Worm (Caenorhabditis elegans): Measurements from ENCODE around the gene Y39G8C.2.

The Y39G8C.2 gene

ce11 chrII:14097518-14097917, at the start of gene Y39G8C.2:
TSS of gene Y39G8C.2 (minus strand) at chrII:14097618.
- TF ChIP-seq pbrm-1 (GFP tag; IDR thresholded peaks at IDR 0.05) (no peak), repo-1 (tag; optimal IDR thresholded peaks at IDR 0.05) (no peak), T07F8.4 (tag; optimal IDR thresholded peaks at IDR 0.05) (no peak), F39B2.1 (GFP tag; IDR thresholded peaks at IDR 0.05) (no peak), B0261.1 (tag; optimal IDR thresholded peaks at IDR 0.05) (no peak), ceh-40 (GFP tag; IDR thresholded peaks at IDR 0.05) (no peak), mxl-1 (tag; optimal IDR thresholded peaks at IDR 0.05) (no peak), lsl-1 (GFP tag; optimal IDR thresholded peaks at IDR 0.05) (no peak), lsy-27 (tag; optimal IDR thresholded peaks at IDR 0.05; ENCODE audit: borderline replicate concordance, insufficient read depth) (no peak), T26A5.8 (tag; optimal IDR thresholded peaks at IDR 0.05) (no peak), unc-130 (GFP tag; optimal IDR thresholded peaks at IDR 0.05) (no peak), egl-18 (GFP tag; IDR thresholded peaks at IDR 0.05) (no peak), cebp-1 (GFP tag; IDR thresholded peaks at IDR 0.05) (no peak), cebp-1 (tag; optimal IDR thresholded peaks at IDR 0.05) (no peak), unc-62 (GFP tag; optimal IDR thresholded peaks at IDR 0.05) (no peak), hrde-1 (tag; optimal IDR thresholded peaks at IDR 0.05; ENCODE audit: borderline replicate concordance) (no peak), hmg-1.2 (GFP tag; IDR thresholded peaks at IDR 0.05) (no peak), die-1 (tag; optimal IDR thresholded peaks at IDR 0.05) (no peak), F49E8.2 (tag; optimal IDR thresholded peaks at IDR 0.05; ENCODE audit: insufficient read depth) (no peak), bed-1 (GFP tag; IDR thresholded peaks at IDR 0.05) (no peak)

ce11 chrII:14143838-14144268, 46.4 kb upstream of the Y39G8C.2 start, which contains the start of gene W03H9.2:
TSS of gene W03H9.2 (minus strand) at chrII:14143869.
- TF ChIP-seq F10E7.11 (tag; optimal IDR thresholded peaks at IDR 0.05) (no peak), mel-28 (tag; optimal IDR thresholded peaks at IDR 0.05; ENCODE audit: borderline replicate concordance) (no peak), ama-1 (optimal IDR thresholded peaks at IDR 0.05) (no peak), ama-1 (GFP tag; optimal IDR thresholded peaks at IDR 0.05) (no peak), hlh-26 (GFP tag; conservative IDR thresholded peaks at IDR 0.05) (no peak), Y67H2A.10 (GFP tag; conservative IDR thresholded peaks at IDR 0.05) (no peak), snpc-1.1 (tag; optimal IDR thresholded peaks at IDR 0.05; ENCODE audit: insufficient read depth) (no peak), nhr-120 (GFP tag; IDR thresholded peaks at IDR 0.05) (no peak), tbx-9 (tag; optimal IDR thresholded peaks at IDR 0.05; ENCODE audit: borderline replicate concordance) (no peak), him-1 (tag; optimal IDR thresholded peaks at IDR 0.05) (no peak), hsf-1 (GFP tag; IDR thresholded peaks at IDR 0.05) (no peak), madf-3 (GFP tag; IDR thresholded peaks at IDR 0.05) (no peak), attf-3 (GFP tag; conservative IDR thresholded peaks at IDR 0.05) (no peak), somi-1 (GFP tag; optimal IDR thresholded peaks at IDR 0.05) (peak; percentile 3), nhr-27 (tag; optimal IDR thresholded peaks at IDR 0.05) (no peak), athp-1 (tag; optimal IDR thresholded peaks at IDR 0.05) (no peak), ccch-3 (GFP tag; optimal IDR thresholded peaks at IDR 0.05) (peak; percentile 46), F23B12.7 (tag; optimal IDR thresholded peaks at IDR 0.05; ENCODE audit: insufficient read depth) (no peak), repo-1 (tag; optimal IDR thresholded peaks at IDR 0.05) (no peak), snpc-3.4 (tag; optimal IDR thresholded peaks at IDR 0.05) (no peak), lsl-1 (GFP tag; optimal IDR thresholded peaks at IDR 0.05) (peak; percentile 9), dox-1 (GFP tag; IDR thresholded peaks at IDR 0.05) (peak; percentile 79), lag-1 (GFP tag; IDR thresholded peaks at IDR 0.05) (no peak), rec-8 (tag; optimal IDR thresholded peaks at IDR 0.05) (peak in 1 of 2 experiments; percentile 39), dpl-1 (GFP tag; optimal IDR thresholded peaks at IDR 0.05) (peak; percentile 7), ZK185.1 (tag; optimal IDR thresholded peaks at IDR 0.05; ENCODE audit: poor library complexity, severe bottlenecking) (no peak), rcor-1 (GFP tag; IDR thresholded peaks at IDR 0.05) (no peak; the same call in 1 of the 2 replicates), F55B11.4 (tag; optimal IDR thresholded peaks at IDR 0.05; ENCODE audit: borderline replicate concordance, insufficient read depth) (no peak), hrde-1 (tag; optimal IDR thresholded peaks at IDR 0.05; ENCODE audit: borderline replicate concordance) (no peak), ceh-100 (GFP tag; IDR thresholded peaks at IDR 0.05) (peak; percentile 96), Y53G8AR.9 (GFP tag; conservative IDR thresholded peaks at IDR 0.05) (no peak)
